Fruit fly (Drosophila melanogaster) whole organism, wandering third instar larva: Measurements from ENCODE around the gene Nelf-A.

Experiments
- Abd-B ChIP-seq: fragments of >200 bp; optimal IDR thresholded peaks from 2 replicates; lab custom pipeline; 2017; ENCODE audit warnings: missing biosample characterization, missing genetic modification characterization
- CG32264 ChIP-seq: fragments of 200-800 bp; sonication (Bioruptor generic); optimal IDR thresholded peaks from 2 replicates; lab custom pipeline; 2016; ENCODE audit warnings: missing biosample characterization, missing genetic modification characterization
- CG9705 ChIP-seq: fragments of 200-800 bp; sonication (Bioruptor generic); optimal IDR thresholded peaks from 2 replicates; lab custom pipeline; 2018; ENCODE audit warnings: missing biosample characterization, mild to moderate bottlenecking, missing genetic modification characterization
- CrebA ChIP-seq: fragments of 200-800 bp; sonication (Bioruptor generic); optimal IDR thresholded peaks from 2 replicates; lab custom pipeline; 2016; ENCODE audit warnings: missing biosample characterization, mild to moderate bottlenecking, missing genetic modification characterization, borderline replicate concordance
- Dfd ChIP-seq: fragments of >200 bp; optimal IDR thresholded peaks from 2 replicates; lab custom pipeline; 2017; ENCODE audit warnings: missing biosample characterization, missing genetic modification characterization
- Dif ChIP-seq: fragments of 200-275, 200-300 bp; sonication (Bioruptor generic); optimal IDR thresholded peaks from 2 replicates; lab custom pipeline; 2018; ENCODE audit warnings: missing biosample characterization, missing genetic modification characterization; ENCODE audit not compliant: partially characterized antibody
- GATAd ChIP-seq: sonication (Bioruptor generic); optimal IDR thresholded peaks from 2 replicates; lab custom pipeline; 2016; ENCODE audit warnings: missing biosample characterization, missing genetic modification characterization
- HLH106 ChIP-seq: fragments of 200-800 bp; optimal IDR thresholded peaks from 3 replicates; lab custom pipeline; 2019; ENCODE audit warnings: missing biosample characterization, mild to moderate bottlenecking, missing genetic modification characterization, moderate library complexity
- Hnf4 ChIP-seq: fragments of 200-800 bp; sonication (Bioruptor generic); optimal IDR thresholded peaks from 2 replicates; lab custom pipeline; 2016; ENCODE audit warnings: missing biosample characterization, mild to moderate bottlenecking, missing genetic modification characterization
- Hr78 ChIP-seq: fragments of >200 bp; optimal IDR thresholded peaks from 2 replicates; lab custom pipeline; 2017; ENCODE audit warnings: missing biosample characterization, missing genetic modification characterization
- Hr83 ChIP-seq: fragments of 200-300 bp; sonication (Bioruptor generic); optimal IDR thresholded peaks from 2 replicates; lab custom pipeline; 2016; ENCODE audit warnings: missing biosample characterization, mild to moderate bottlenecking, missing genetic modification characterization, moderate library complexity; ENCODE audit not compliant: poor library complexity, severe bottlenecking
- Jra ChIP-seq: sonication (Bioruptor generic); optimal IDR thresholded peaks from 2 replicates; lab custom pipeline; 2016; ENCODE audit warnings: missing biosample characterization, missing genetic modification characterization
- Mio ChIP-seq: sonication (Bioruptor generic); optimal IDR thresholded peaks from 2 replicates; lab custom pipeline; 2016; ENCODE audit warnings: missing biosample characterization, missing genetic modification characterization
- Myc ChIP-seq: fragments of >200 bp; optimal IDR thresholded peaks from 2 replicates; lab custom pipeline; 2017
- N ChIP-seq: fragments of >200 bp; optimal IDR thresholded peaks from 2 replicates; lab custom pipeline; 2018; ENCODE audit warnings: missing biosample characterization, missing external identifiers, missing genetic modification characterization
- OdsH ChIP-seq: fragments of 200-800 bp; sonication (Bioruptor generic); optimal IDR thresholded peaks from 2 replicates; lab custom pipeline; 2016; ENCODE audit warnings: missing biosample characterization, mild to moderate bottlenecking, missing genetic modification characterization
- Rel ChIP-seq, 2 experiments: fragments of 200-800 bp; sonication (Bioruptor generic) in 1 of 2; optimal IDR thresholded peaks; 2 replicates in 1 of 2; 3 replicates in 1 of 2; lab custom pipeline; 2016 to 2019; ENCODE audit warnings: mild to moderate bottlenecking in 2 of 2, missing biosample characterization in 2 of 2, missing genetic modification characterization in 2 of 2, moderate library complexity in 1 of 2
- Sp1 ChIP-seq: fragments of 200-800 bp; sonication (Bioruptor generic); optimal IDR thresholded peaks from 3 replicates; lab custom pipeline; 2019; ENCODE audit warnings: missing biosample characterization, mild to moderate bottlenecking, missing genetic modification characterization, moderate library complexity
- Vsx2 ChIP-seq: fragments of 200-300, 225-300 bp; sonication (Bioruptor generic); optimal IDR thresholded peaks from 2 replicates; lab custom pipeline; 2018; ENCODE audit warnings: missing biosample characterization, missing genetic modification characterization; ENCODE audit not compliant: partially characterized antibody
- br ChIP-seq: fragments of 200-800 bp; sonication (Bioruptor generic); optimal IDR thresholded peaks from 2 replicates; lab custom pipeline; 2016; ENCODE audit warnings: missing biosample characterization, missing genetic modification characterization
- brk ChIP-seq: fragments of 200-800 bp; sonication (Bioruptor generic); optimal IDR thresholded peaks from 2 replicates; lab custom pipeline; 2016; ENCODE audit warnings: missing biosample characterization, mild to moderate bottlenecking, missing genetic modification characterization
- dl ChIP-seq, 2 experiments: fragments of 175-275, 200-275 bp in 1 of 2; fragments of 200-275 bp in 1 of 2; sonication (Bioruptor generic); optimal IDR thresholded peaks; lab custom pipeline; 2018; ENCODE audit warnings: mild to moderate bottlenecking in 2 of 2, missing biosample characterization in 2 of 2, missing genetic modification characterization in 2 of 2, moderate library complexity in 2 of 2; ENCODE audit not compliant: partially characterized antibody in 2 of 2, insufficient read depth in 1 of 2
- dmrt93B ChIP-seq: fragments of 200-800 bp; sonication (Bioruptor generic); optimal IDR thresholded peaks from 2 replicates; lab custom pipeline; 2018; ENCODE audit warnings: missing biosample characterization, mild to moderate bottlenecking, missing genetic modification characterization
- dsf ChIP-seq: sonication (Bioruptor generic); optimal IDR thresholded peaks from 2 replicates; lab custom pipeline; 2016; ENCODE audit warnings: missing biosample characterization, missing genetic modification characterization, borderline replicate concordance
- ey ChIP-seq: fragments of 200-800 bp; sonication (Bioruptor generic); optimal IDR thresholded peaks from 2 replicates; lab custom pipeline; 2016; ENCODE audit warnings: missing biosample characterization, missing genetic modification characterization
- foxo ChIP-seq, 2 experiments: fragments of 200-800 bp; sonication (Bioruptor generic); optimal IDR thresholded peaks; 2 replicates in 1 of 2; 3 replicates in 1 of 2; lab custom pipeline; 2016 to 2017; ENCODE audit warnings: missing biosample characterization in 2 of 2, missing genetic modification characterization in 2 of 2
- fru ChIP-seq: fragments of 200-800 bp; sonication (Bioruptor generic); optimal IDR thresholded peaks from 3 replicates; lab custom pipeline; 2016; ENCODE audit warnings: missing biosample characterization, mild to moderate bottlenecking, missing genetic modification characterization
- h ChIP-seq: fragments of 200-800 bp; sonication (Bioruptor generic); optimal IDR thresholded peaks from 3 replicates; lab custom pipeline; 2016; ENCODE audit warnings: missing biosample characterization, mild to moderate bottlenecking, missing genetic modification characterization
- jim ChIP-seq: fragments of 175-275, 200-325 bp; sonication (Bioruptor generic); optimal IDR thresholded peaks from 2 replicates; lab custom pipeline; 2016; ENCODE audit warnings: missing biosample characterization, mild to moderate bottlenecking, missing genetic modification characterization
- lola ChIP-seq: fragments of >200 bp; optimal IDR thresholded peaks from 2 replicates; lab custom pipeline; 2017; ENCODE audit warnings: missing biosample characterization, missing genetic modification characterization
- pan ChIP-seq: fragments of >200 bp; optimal IDR thresholded peaks from 2 replicates; lab custom pipeline; 2017
- psq ChIP-seq: fragments of 200-800 bp; sonication (Bioruptor generic); optimal IDR thresholded peaks from 3 replicates; lab custom pipeline; 2017; ENCODE audit warnings: missing biosample characterization, mild to moderate bottlenecking, missing genetic modification characterization, moderate library complexity
- rgr ChIP-seq: fragments of 200-800 bp; sonication (Bioruptor generic); optimal IDR thresholded peaks from 3 replicates; lab custom pipeline; 2016; ENCODE audit warnings: missing biosample characterization, mild to moderate bottlenecking, missing genetic modification characterization
- sage ChIP-seq: fragments of 200-800 bp; sonication (Bioruptor generic); optimal IDR thresholded peaks from 2 replicates; lab custom pipeline; 2016; ENCODE audit warnings: missing biosample characterization, mild to moderate bottlenecking, missing genetic modification characterization
- sv ChIP-seq: fragments of 200-800 bp; sonication (Bioruptor generic); optimal IDR thresholded peaks from 3 replicates; lab custom pipeline; 2016; ENCODE audit warnings: missing biosample characterization, missing genetic modification characterization
- tai ChIP-seq: sonication (Bioruptor generic); optimal IDR thresholded peaks from 2 replicates; lab custom pipeline; 2016; ENCODE audit warnings: missing biosample characterization, missing genetic modification characterization
- usp ChIP-seq: fragments of >200 bp; optimal IDR thresholded peaks from 2 replicates; lab custom pipeline; 2017; ENCODE audit warnings: missing biosample characterization, missing genetic modification characterization
- woc ChIP-seq: sonication (Bioruptor generic); optimal IDR thresholded peaks from 2 replicates; lab custom pipeline; 2016; ENCODE audit warnings: missing biosample characterization, mild to moderate bottlenecking, missing genetic modification characterization

Gene Nelf-A

dm6 chr3R:21223453-21224057 lies at the start of gene Nelf-A, which contains the start of gene CG3337:
Gene Nelf-A (plus strand): TSS chr3R:21223704.
Gene CG3337 (minus strand): TSS chr3R:21223584.
- TF ChIP-seq Jra (GFP tag; lab: Kevin White, UChicago): no peak
- TF ChIP-seq Myc (lab: Kevin White, UChicago): peak; percentile 79
- no peak for TF ChIP-seq pan (lab: Kevin White, UChicago)
- TF ChIP-seq CrebA: no peak
- peak; percentile 35 for TF ChIP-seq psq (GFP tag; lab: Kevin White, UChicago)
- no peak for TF ChIP-seq usp (GFP tag; lab: Kevin White, UChicago)
- TF ChIP-seq Abd-B (GFP tag; lab: Kevin White, UChicago): no peak
- peak; percentile 47 for TF ChIP-seq br (GFP tag; lab: Kevin White, UChicago)
- peak; percentile 71 for TF ChIP-seq sv
- TF ChIP-seq dsf (GFP tag; lab: Kevin White, UChicago): no peak
- peak; percentile 48 for TF ChIP-seq N
- TF ChIP-seq Mio: no peak
- TF ChIP-seq jim (GFP tag; lab: Kevin White, UChicago): no peak
- TF ChIP-seq lola (GFP tag; lab: Kevin White, UChicago): no peak
- TF ChIP-seq Hnf4 (GFP tag; lab: Kevin White, UChicago): no peak
- TF ChIP-seq Hr78 (GFP tag; lab: Kevin White, UChicago): no peak
- no peak for TF ChIP-seq Dfd (GFP tag; lab: Kevin White, UChicago)
- peak; percentile 90 for TF ChIP-seq Hr83 (GFP tag; lab: Kevin White, UChicago)
- peak in 1 of 2 experiments; percentile 63 for TF ChIP-seq foxo (GFP tag; optimal IDR thresholded peaks at IDR 0.05; lab: Kevin White, UChicago)
- TF ChIP-seq OdsH: no peak
- no peak for TF ChIP-seq Rel (GFP tag; optimal IDR thresholded peaks at IDR 0.05; lab: Kevin White, UChicago)
- peak; percentile 46 for TF ChIP-seq Rel (tag; optimal IDR thresholded peaks at IDR 0.05; lab: Kevin White, UChicago)
- TF ChIP-seq Sp1: peak; percentile 36
- no peak for TF ChIP-seq Vsx2
- peak; percentile 79 for TF ChIP-seq rgr (GFP tag; lab: Kevin White, UChicago)
- no peak for TF ChIP-seq brk (GFP tag; lab: Kevin White, UChicago)
- no peak for TF ChIP-seq woc
- peak; percentile 73 for TF ChIP-seq h (GFP tag; lab: Kevin White, UChicago)
- no peak for TF ChIP-seq dl (GFP tag; optimal IDR thresholded peaks at IDR 0.05; lab: Kevin White, UChicago; ENCODE audit: insufficient read depth in 1 of 2, partially characterized antibody in 2 of 2)
- TF ChIP-seq CG32264 (GFP tag; lab: Kevin White, UChicago): no peak
- peak; percentile 65 for TF ChIP-seq CG9705 (GFP tag; lab: Kevin White, UChicago)
- no peak for TF ChIP-seq tai (GFP tag; lab: Kevin White, UChicago)
- TF ChIP-seq dmrt93B: no peak
- TF ChIP-seq HLH106 (tag; lab: Kevin White, UChicago): peak; percentile 51
- no peak for TF ChIP-seq sage (GFP tag; lab: Kevin White, UChicago)
- TF ChIP-seq GATAd (GFP tag; lab: Kevin White, UChicago): no peak
- peak; percentile 50 for TF ChIP-seq ey (GFP tag; lab: Kevin White, UChicago)
- peak; percentile 21 for TF ChIP-seq Dif (GFP tag; lab: Kevin White, UChicago)
- TF ChIP-seq fru (GFP tag; lab: Kevin White, UChicago): peak; percentile 7
- TF ChIP-seq, all 38 proteins: peak for 16

dm6 chr3R:21176663-21177145 lies 46.8 kb upstream of the Nelf-A start:
- no peak for TF ChIP-seq Rel (GFP tag; optimal IDR thresholded peaks at IDR 0.05; lab: Kevin White, UChicago)
- TF ChIP-seq Rel (tag; optimal IDR thresholded peaks at IDR 0.05; lab: Kevin White, UChicago): peak; percentile 55
- TF ChIP-seq Hr83 (GFP tag; lab: Kevin White, UChicago): peak; percentile 32
- peak; percentile 23 for TF ChIP-seq psq (GFP tag; lab: Kevin White, UChicago)
- no peak for TF ChIP-seq Dfd (GFP tag; lab: Kevin White, UChicago)
- peak; percentile 14 for TF ChIP-seq rgr (GFP tag; lab: Kevin White, UChicago)
- no peak for TF ChIP-seq dmrt93B
- TF ChIP-seq Hnf4 (GFP tag; lab: Kevin White, UChicago): no peak
- peak; percentile 27 for TF ChIP-seq h (GFP tag; lab: Kevin White, UChicago)
- no peak for TF ChIP-seq jim (GFP tag; lab: Kevin White, UChicago)
- TF ChIP-seq foxo (GFP tag; optimal IDR thresholded peaks at IDR 0.05; lab: Kevin White, UChicago): peak in 1 of 2 experiments; percentile 22
- TF ChIP-seq OdsH: peak; percentile 45
- peak; percentile 3 for TF ChIP-seq Sp1
- TF ChIP-seq, all 38 proteins: peak for 8
